Worm (Caenorhabditis elegans): Measurements from ENCODE around the gene F38A5.2.

ce11 chrIV:6590029-6590428, 4.8 kb upstream of the F38A5.2 start, which contains the start of the genes lec-11 and irld-7:
- TF ChIP-seq ztf-16 (tag; optimal IDR thresholded peaks at IDR 0.05) (no peak), eyg-1 (tag; optimal IDR thresholded peaks at IDR 0.05) (no peak), ets-4 (tag; optimal IDR thresholded peaks at IDR 0.05) (no peak), ama-1 (optimal IDR thresholded peaks at IDR 0.05) (no peak), unc-55 (GFP tag; optimal IDR thresholded peaks at IDR 0.05) (no peak), hlh-13 (GFP tag; optimal IDR thresholded peaks at IDR 0.05) (no peak), dve-1 (tag; optimal IDR thresholded peaks at IDR 0.05) (no peak), tbx-2 (tag; optimal IDR thresholded peaks at IDR 0.05) (no peak), pha-4 (tag; optimal IDR thresholded peaks at IDR 0.05) (no peak)

All from whole organism, late embryonic.